Fruit fly (Drosophila melanogaster): ENCODE measurements around the gene RabGGTb.
A peak's percentile ranks its signal among the peaks of the same experiment; 100 is the strongest.

The RabGGTb gene

DNA sequence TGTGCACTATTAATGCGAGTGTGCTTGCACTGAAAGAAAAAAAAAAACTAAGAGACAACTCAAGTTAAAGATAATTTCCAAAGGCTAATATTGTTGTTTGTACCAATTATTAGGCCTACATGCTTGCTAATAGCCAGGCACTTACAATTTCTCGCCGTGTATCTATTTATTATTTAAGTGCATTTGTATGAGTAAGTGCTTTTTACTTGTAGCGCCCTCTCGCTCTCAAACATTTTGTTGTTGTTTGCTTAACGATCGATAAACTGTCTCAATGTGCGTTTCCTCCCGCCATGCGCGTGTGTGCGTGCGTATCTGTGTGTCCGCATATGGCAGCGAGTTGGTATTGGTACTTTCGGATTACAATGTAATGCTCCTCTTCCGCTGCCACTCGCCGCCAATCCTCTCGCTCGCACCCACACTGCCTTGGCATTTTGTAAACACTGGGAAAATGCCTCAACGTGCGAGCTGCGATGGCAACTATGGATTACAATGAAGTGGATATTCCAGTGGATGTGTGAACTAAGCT lies 18.2 kb downstream of the RabGGTb start:
- TF ChIP-seq foxo (GFP tag; optimal IDR thresholded peaks at IDR 0.05) (peak in 1 of 2 experiments; percentile 40), CG32264 (GFP tag; optimal IDR thresholded peaks at IDR 0.05) (no peak), sage (GFP tag; optimal IDR thresholded peaks at IDR 0.05) (no peak), lola (GFP tag; optimal IDR thresholded peaks at IDR 0.05) (no peak), Jra (GFP tag; optimal IDR thresholded peaks at IDR 0.05) (no peak), Hr83 (GFP tag; optimal IDR thresholded peaks at IDR 0.05; ENCODE audit: poor library complexity, severe bottlenecking) (no peak), dsf (GFP tag; optimal IDR thresholded peaks at IDR 0.05; ENCODE audit: borderline replicate concordance) (no peak), fru (GFP tag; optimal IDR thresholded peaks at IDR 0.05) (peak; percentile 47), Vsx2 (GFP tag; optimal IDR thresholded peaks at IDR 0.05; ENCODE audit: partially characterized antibody) (no peak), Myc (optimal IDR thresholded peaks at IDR 0.05) (no peak), Hnf4 (GFP tag; optimal IDR thresholded peaks at IDR 0.05) (peak; percentile 21), Mio (GFP tag; optimal IDR thresholded peaks at IDR 0.05) (no peak), Dif (GFP tag; optimal IDR thresholded peaks at IDR 0.05; ENCODE audit: partially characterized antibody) (no peak), h (GFP tag; optimal IDR thresholded peaks at IDR 0.05) (peak; percentile 39), Hr78 (GFP tag; optimal IDR thresholded peaks at IDR 0.05) (no peak), CG9705 (GFP tag; optimal IDR thresholded peaks at IDR 0.05) (no peak), usp (GFP tag; optimal IDR thresholded peaks at IDR 0.05) (no peak), Rel (GFP tag; optimal IDR thresholded peaks at IDR 0.05) (no peak), Rel (tag; optimal IDR thresholded peaks at IDR 0.05) (no peak), dl (GFP tag; optimal IDR thresholded peaks at IDR 0.05; ENCODE audit: insufficient read depth in 1 of 2, partially characterized antibody in 2 of 2) (no peak), br (GFP tag; optimal IDR thresholded peaks at IDR 0.05) (peak; percentile 29), OdsH (GFP tag; optimal IDR thresholded peaks at IDR 0.05) (peak; percentile 23), HLH106 (tag; optimal IDR thresholded peaks at IDR 0.05) (no peak), ey (GFP tag; optimal IDR thresholded peaks at IDR 0.05) (peak; percentile 6), Dfd (GFP tag; optimal IDR thresholded peaks at IDR 0.05) (no peak), GATAd (GFP tag; optimal IDR thresholded peaks at IDR 0.05) (no peak), brk (GFP tag; optimal IDR thresholded peaks at IDR 0.05) (no peak), Abd-B (GFP tag; optimal IDR thresholded peaks at IDR 0.05) (no peak), rgr (GFP tag; optimal IDR thresholded peaks at IDR 0.05) (peak; percentile 29), sv (GFP tag; optimal IDR thresholded peaks at IDR 0.05) (peak; percentile 80), woc (GFP tag; optimal IDR thresholded peaks at IDR 0.05) (no peak), psq (GFP tag; optimal IDR thresholded peaks at IDR 0.05) (no peak)

- no peak for TF ChIP-seq Rel (GFP tag; optimal IDR thresholded peaks at IDR 0.05)
- peak; percentile 29 for TF ChIP-seq Rel (tag; optimal IDR thresholded peaks at IDR 0.05)
- no peak for TF ChIP-seq Hnf4 (GFP tag; optimal IDR thresholded peaks at IDR 0.05)
These were observed 18.8 kb downstream of the RabGGTb start for dm6 chr2L:2897710-2898109.

DNA sequence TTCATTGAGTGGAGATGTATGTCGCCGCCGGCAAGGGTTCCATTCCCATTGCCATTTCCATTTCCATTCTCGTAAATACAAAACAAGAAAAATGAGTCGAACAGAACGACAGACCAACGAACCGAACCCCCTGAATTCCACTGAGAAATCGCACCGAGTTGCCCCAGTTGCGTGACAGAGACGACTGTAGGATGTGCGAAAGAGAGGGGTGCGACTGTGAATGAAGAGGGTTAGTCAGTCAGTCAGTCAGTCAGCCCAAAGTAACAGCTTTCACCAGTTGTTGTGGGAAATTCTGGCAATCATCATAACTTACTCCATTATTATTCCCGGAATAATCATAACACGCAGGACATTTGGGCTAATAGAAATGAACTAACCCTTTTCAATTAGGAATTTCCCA lies 19.3 kb downstream of the RabGGTb start:
- no peak for TF ChIP-seq br (GFP tag; optimal IDR thresholded peaks at IDR 0.05)

dm6 chr2L:2900392-2901028 lies 21.6 kb downstream of the RabGGTb start:
- TF ChIP-seq sage (GFP tag; optimal IDR thresholded peaks at IDR 0.05) (no peak), Sp1 (GFP tag; optimal IDR thresholded peaks at IDR 0.05) (no peak), N (GFP tag; optimal IDR thresholded peaks at IDR 0.05) (no peak), br (GFP tag; optimal IDR thresholded peaks at IDR 0.05) (no peak), Myc (optimal IDR thresholded peaks at IDR 0.05) (no peak), Hr78 (GFP tag; optimal IDR thresholded peaks at IDR 0.05) (no peak), pan (optimal IDR thresholded peaks at IDR 0.05) (no peak), rgr (GFP tag; optimal IDR thresholded peaks at IDR 0.05) (no peak), OdsH (GFP tag; optimal IDR thresholded peaks at IDR 0.05) (no peak), ey (GFP tag; optimal IDR thresholded peaks at IDR 0.05) (no peak), Hnf4 (GFP tag; optimal IDR thresholded peaks at IDR 0.05) (no peak), h (GFP tag; optimal IDR thresholded peaks at IDR 0.05) (peak; percentile 89), psq (GFP tag; optimal IDR thresholded peaks at IDR 0.05) (peak; percentile 30), HLH106 (tag; optimal IDR thresholded peaks at IDR 0.05) (no peak), Jra (GFP tag; optimal IDR thresholded peaks at IDR 0.05) (no peak), Rel (GFP tag; optimal IDR thresholded peaks at IDR 0.05) (no peak), Rel (tag; optimal IDR thresholded peaks at IDR 0.05) (peak; percentile 54), dmrt93B (GFP tag; optimal IDR thresholded peaks at IDR 0.05) (no peak), sv (GFP tag; optimal IDR thresholded peaks at IDR 0.05) (no peak), Mio (GFP tag; optimal IDR thresholded peaks at IDR 0.05) (no peak)
